Worm (Caenorhabditis elegans): ENCODE results near the gene ZK1127.12.

Gene ZK1127.12

ce11 chrII:7054987-7055386, 3.1 kb downstream of the ZK1127.12 start, which contains the start of gene ZK1127.3:
ZK1127.3 (plus strand) TSS chrII:7055287.
- TF ChIP-seq ceh-39 (tag; optimal IDR thresholded peaks at IDR 0.05) (no peak), pha-4 (tag; optimal IDR thresholded peaks at IDR 0.05) (no peak), zip-8 (tag; optimal IDR thresholded peaks at IDR 0.05) (no peak), mab-5 (tag; optimal IDR thresholded peaks at IDR 0.05) (no peak), flh-1 (GFP tag; optimal IDR thresholded peaks at IDR 0.05) (no peak), M03D4.4 (tag; optimal IDR thresholded peaks at IDR 0.05) (no peak), ztf-11 (tag; optimal IDR thresholded peaks at IDR 0.05) (no peak), elt-3 (tag; optimal IDR thresholded peaks at IDR 0.05) (no peak), bed-3 (GFP tag; optimal IDR thresholded peaks at IDR 0.05) (no peak), cnd-1 (tag; optimal IDR thresholded peaks at IDR 0.05) (no peak), mls-2 (tag; optimal IDR thresholded peaks at IDR 0.05) (no peak), snpc-4 (tag; optimal IDR thresholded peaks at IDR 0.05) (no peak), unc-120 (tag; optimal IDR thresholded peaks at IDR 0.05; ENCODE audit: poor library complexity, severe bottlenecking) (no peak)

ce11 chrII:7056328-7056727, 4.5 kb downstream of the ZK1127.12 start:
- no peak for TF ChIP-seq M03D4.4 (tag; optimal IDR thresholded peaks at IDR 0.05)
- no peak for TF ChIP-seq ceh-83 (GFP tag; optimal IDR thresholded peaks at IDR 0.05)
- no peak for TF ChIP-seq ces-1 (GFP tag; optimal IDR thresholded peaks at IDR 0.05)
- no peak for TF ChIP-seq lsy-2 (tag; optimal IDR thresholded peaks at IDR 0.05)
- no peak for TF ChIP-seq tbx-8 (GFP tag; optimal IDR thresholded peaks at IDR 0.05)

ce11 chrII:7057860-7058259, 6.0 kb downstream of the ZK1127.12 start, which contains the start of gene cth-2:
cth-2 (minus strand) TSS chrII:7057960.
- no peak for TF ChIP-seq blmp-1 (tag; optimal IDR thresholded peaks at IDR 0.05)
- TF ChIP-seq snpc-4 (tag; optimal IDR thresholded peaks at IDR 0.05): no peak
- TF ChIP-seq ceh-43 (GFP tag; optimal IDR thresholded peaks at IDR 0.05): no peak
- TF ChIP-seq mep-1 (tag; optimal IDR thresholded peaks at IDR 0.05): no peak
- no peak for TF ChIP-seq zip-8 (tag; optimal IDR thresholded peaks at IDR 0.05)
- no peak for TF ChIP-seq nhr-237 (tag; optimal IDR thresholded peaks at IDR 0.05)
- TF ChIP-seq nhr-12 (tag; optimal IDR thresholded peaks at IDR 0.05): no peak
- no peak for TF ChIP-seq tbx-8 (GFP tag; optimal IDR thresholded peaks at IDR 0.05)
- no peak for TF ChIP-seq bed-3 (GFP tag; optimal IDR thresholded peaks at IDR 0.05)
- no peak for TF ChIP-seq cnd-1 (tag; optimal IDR thresholded peaks at IDR 0.05)
- TF ChIP-seq lsy-2 (tag; optimal IDR thresholded peaks at IDR 0.05): no peak
- no peak for TF ChIP-seq unc-120 (tag; optimal IDR thresholded peaks at IDR 0.05; ENCODE audit: poor library complexity, severe bottlenecking)

ce11 chrII:7059274-7059757, 7.4 kb downstream of the ZK1127.12 start:
- no peak for TF ChIP-seq cnd-1 (tag; optimal IDR thresholded peaks at IDR 0.05)
- peak; percentile 8 for TF ChIP-seq unc-62 (GFP tag; optimal IDR thresholded peaks at IDR 0.05)
- no peak for TF ChIP-seq nhr-2 (tag; optimal IDR thresholded peaks at IDR 0.05)
- peak; percentile 18 for TF ChIP-seq hlh-1 (tag; optimal IDR thresholded peaks at IDR 0.05)
- peak; percentile 50 for TF ChIP-seq blmp-1 (tag; optimal IDR thresholded peaks at IDR 0.05)
- TF ChIP-seq zip-8 (tag; optimal IDR thresholded peaks at IDR 0.05): no peak

ce11 chrII:7060202-7060601, 8.3 kb downstream of the ZK1127.12 start:
- TF ChIP-seq ces-1 (GFP tag; optimal IDR thresholded peaks at IDR 0.05): no peak
- no peak for TF ChIP-seq pha-4 (tag; optimal IDR thresholded peaks at IDR 0.05)
- no peak for TF ChIP-seq M03D4.4 (tag; optimal IDR thresholded peaks at IDR 0.05)
- TF ChIP-seq nhr-12 (tag; optimal IDR thresholded peaks at IDR 0.05): no peak
- no peak for TF ChIP-seq lin-32 (GFP tag; optimal IDR thresholded peaks at IDR 0.05)
- TF ChIP-seq zip-8 (tag; optimal IDR thresholded peaks at IDR 0.05): no peak
- no peak for TF ChIP-seq bed-3 (GFP tag; optimal IDR thresholded peaks at IDR 0.05)
- no peak for TF ChIP-seq mep-1 (tag; optimal IDR thresholded peaks at IDR 0.05)
- no peak for TF ChIP-seq unc-120 (tag; optimal IDR thresholded peaks at IDR 0.05; ENCODE audit: poor library complexity, severe bottlenecking)
- no peak for TF ChIP-seq elt-1 (tag; optimal IDR thresholded peaks at IDR 0.05; ENCODE audit: borderline replicate concordance, insufficient read depth)
- no peak for TF ChIP-seq ham-2 (GFP tag; optimal IDR thresholded peaks at IDR 0.05)
- TF ChIP-seq blmp-1 (tag; optimal IDR thresholded peaks at IDR 0.05): no peak
- TF ChIP-seq lsy-2 (tag; optimal IDR thresholded peaks at IDR 0.05): no peak
- TF ChIP-seq nhr-28 (tag; optimal IDR thresholded peaks at IDR 0.05): no peak
- no peak for TF ChIP-seq lin-13 (tag; optimal IDR thresholded peaks at IDR 0.05)
- no peak for TF ChIP-seq snpc-4 (tag; optimal IDR thresholded peaks at IDR 0.05)
- TF ChIP-seq hlh-1 (tag; optimal IDR thresholded peaks at IDR 0.05): no peak
